Fruit fly (Drosophila melanogaster): ENCODE results near the gene yl.

Gene yl

dm6 chrX:14189216-14189615, 3.8 kb upstream of the yl start, which contains the start of gene CG11585:
CG11585 (plus strand) TSS chrX:14189516.
- TF ChIP-seq CG8159 (tag; optimal IDR thresholded peaks at IDR 0.05) (no peak), CG32121 (GFP tag; IDR thresholded peaks at IDR 0.05) (no peak), EcR (GFP tag; optimal IDR thresholded peaks at IDR 0.05) (no peak), CG9948 (tag; optimal IDR thresholded peaks at IDR 0.05) (no peak), gl (tag; optimal IDR thresholded peaks at IDR 0.05) (no peak), CG34367 (tag; optimal IDR thresholded peaks at IDR 0.05) (no peak), Ets98B (GFP tag; IDR thresholded peaks at IDR 0.05) (no peak), CG13204 (GFP tag; optimal IDR thresholded peaks at IDR 0.05) (no peak), D1 (tag; optimal IDR thresholded peaks at IDR 0.05) (no peak), CG14655 (GFP tag; optimal IDR thresholded peaks at IDR 0.05) (no peak), CG8301 (tag; optimal IDR thresholded peaks at IDR 0.05) (no peak), Snoo (tag; optimal IDR thresholded peaks at IDR 0.05) (no peak), CG17806 (tag; optimal IDR thresholded peaks at IDR 0.05) (no peak), rn (GFP tag; IDR thresholded peaks at IDR 0.05) (no peak), CG10348 (GFP tag; IDR thresholded peaks at IDR 0.05) (no peak), Pif1A (GFP tag; optimal IDR thresholded peaks at IDR 0.05) (no peak), CG15710 (tag; optimal IDR thresholded peaks at IDR 0.05) (no peak), CG4496 (GFP tag; IDR thresholded peaks at IDR 0.05) (no peak)

- no peak for TF ChIP-seq CG4496 (GFP tag; IDR thresholded peaks at IDR 0.05)
- no peak for TF ChIP-seq CG32121 (GFP tag; IDR thresholded peaks at IDR 0.05)
- TF ChIP-seq CG13204 (GFP tag; optimal IDR thresholded peaks at IDR 0.05), result no peak
- no peak for TF ChIP-seq Ets98B (GFP tag; IDR thresholded peaks at IDR 0.05)
- no peak for TF ChIP-seq CG17806 (tag; optimal IDR thresholded peaks at IDR 0.05)
These were observed 1.1 kb upstream of the yl start, which contains the start of gene CG13403 for dm6 chrX:14191918-14192317. CG13403 (minus strand) TSS chrX:14192018.

dm6 chrX:14199967-14200531, 7.0 kb downstream of the yl start, which contains the start of gene CG11590:
CG11590 (plus strand) TSS chrX:14200178.
- TF ChIP-seq EcR (GFP tag; optimal IDR thresholded peaks at IDR 0.05), result no peak
- no peak for TF ChIP-seq Snoo (tag; optimal IDR thresholded peaks at IDR 0.05)
- TF ChIP-seq fd96Ca (GFP tag; IDR thresholded peaks at IDR 0.05), result 0 out of 3 replicates have a peak, but pooled peaks have one; percentile 23
- TF ChIP-seq CG12605 (GFP tag; IDR thresholded peaks at IDR 0.05), result peak; percentile 55; the same call in 1 of the 2 replicates
- TF ChIP-seq D1 (tag; optimal IDR thresholded peaks at IDR 0.05), result no peak
- no peak for TF ChIP-seq rn (GFP tag; IDR thresholded peaks at IDR 0.05)
- peak; percentile 27; the same call in 1 of the 2 replicates for TF ChIP-seq Ets98B (GFP tag; IDR thresholded peaks at IDR 0.05)
- TF ChIP-seq Pif1A (GFP tag; optimal IDR thresholded peaks at IDR 0.05), result no peak
- TF ChIP-seq CG34367 (tag; optimal IDR thresholded peaks at IDR 0.05), result no peak
- TF ChIP-seq CG17806 (tag; optimal IDR thresholded peaks at IDR 0.05), result no peak
- no peak for TF ChIP-seq CG15710 (tag; optimal IDR thresholded peaks at IDR 0.05)
- no peak for TF ChIP-seq Pif1B (GFP tag; optimal IDR thresholded peaks at IDR 0.05)
- TF ChIP-seq CG4496 (GFP tag; IDR thresholded peaks at IDR 0.05), result no peak
- no peak for TF ChIP-seq CG32121 (GFP tag; IDR thresholded peaks at IDR 0.05)
- no peak for TF ChIP-seq CG8301 (tag; optimal IDR thresholded peaks at IDR 0.05)

- TF ChIP-seq rn (GFP tag; IDR thresholded peaks at IDR 0.05), result no peak
- no peak for TF ChIP-seq Snoo (tag; optimal IDR thresholded peaks at IDR 0.05)
- TF ChIP-seq CG15710 (tag; optimal IDR thresholded peaks at IDR 0.05), result no peak
- TF ChIP-seq fd96Ca (GFP tag; IDR thresholded peaks at IDR 0.05), result no peak
- no peak for TF ChIP-seq CG9948 (tag; optimal IDR thresholded peaks at IDR 0.05)
- no peak for TF ChIP-seq Pif1A (GFP tag; optimal IDR thresholded peaks at IDR 0.05)
- TF ChIP-seq CG17806 (tag; optimal IDR thresholded peaks at IDR 0.05), result no peak
These were observed 8.2 kb downstream of the yl start, which contains the start of gene Prp16 for dm6 chrX:14201178-14201577. Prp16 (plus strand) TSS chrX:14201362.

- TF ChIP-seq CG14655 (GFP tag; optimal IDR thresholded peaks at IDR 0.05) (peak; percentile 79), CG34367 (tag; optimal IDR thresholded peaks at IDR 0.05) (peak; percentile 56), CG4496 (GFP tag; IDR thresholded peaks at IDR 0.05) (peak; percentile 77), CG8301 (tag; optimal IDR thresholded peaks at IDR 0.05) (peak; percentile 70), CG32121 (GFP tag; IDR thresholded peaks at IDR 0.05) (peak; percentile 80), rn (GFP tag; IDR thresholded peaks at IDR 0.05) (0 out of 2 replicates have a peak, but pooled peaks have one; percentile 7), CG17806 (tag; optimal IDR thresholded peaks at IDR 0.05) (peak; percentile 73), EcR (GFP tag; optimal IDR thresholded peaks at IDR 0.05) (peak; percentile 49), CG15710 (tag; optimal IDR thresholded peaks at IDR 0.05) (peak; percentile 78), CG10348 (GFP tag; IDR thresholded peaks at IDR 0.05) (no peak), Ets98B (GFP tag; IDR thresholded peaks at IDR 0.05) (peak; percentile 79), Snoo (tag; optimal IDR thresholded peaks at IDR 0.05) (peak; percentile 74), D1 (tag; optimal IDR thresholded peaks at IDR 0.05) (peak; percentile 62), CG13204 (GFP tag; optimal IDR thresholded peaks at IDR 0.05) (peak; percentile 38), CG8159 (tag; optimal IDR thresholded peaks at IDR 0.05) (peak; percentile 72), CG9948 (tag; optimal IDR thresholded peaks at IDR 0.05) (peak; percentile 63), Pif1B (GFP tag; optimal IDR thresholded peaks at IDR 0.05) (peak; percentile 59), Pif1A (GFP tag; optimal IDR thresholded peaks at IDR 0.05) (peak; percentile 75), CG12605 (GFP tag; IDR thresholded peaks at IDR 0.05) (peak; percentile 72), fd96Ca (GFP tag; IDR thresholded peaks at IDR 0.05) (no peak; the same call in 2 of the 3 replicates), gl (tag; optimal IDR thresholded peaks at IDR 0.05) (no peak)
These were observed 15.6 kb downstream of the yl start for dm6 chrX:14208426-14209208.
